Fruit fly (Drosophila melanogaster) whole organism, embryonic: ENCODE data around the gene CG5853.
A peak's percentile ranks its signal among the peaks of the same experiment; 100 is the strongest.

Experiments
- Adf1 ChIP-seq: fragments of 200-800 bp; sonication (Bioruptor generic); IDR thresholded peaks from 2 replicates; pipeline ENCODE4 v1.3.6; 2022; ENCODE audit warnings: missing biosample characterization, missing genetic modification characterization
- CG10979 ChIP-seq: fragments of 200-800 bp; sonication (Bioruptor generic); optimal IDR thresholded peaks from 2 replicates; lab custom pipeline; 2018; ENCODE audit warnings: missing biosample characterization, mild to moderate bottlenecking, missing genetic modification characterization, moderate library complexity
- CG13287 ChIP-seq: fragments of 200-800 bp; sonication (Bioruptor generic); IDR thresholded peaks from 2 replicates; pipeline ENCODE4 v1.3.6; 2022; ENCODE audit warnings: missing biosample characterization, missing genetic modification characterization; ENCODE audit not compliant: partially characterized antibody
- CG14860 ChIP-seq: fragments of 200-800 bp; sonication (Bioruptor generic); IDR thresholded peaks from 3 replicates; pipeline ENCODE4 v1.3.6; 2022; ENCODE audit warnings: missing biosample characterization, missing genetic modification characterization; ENCODE audit not compliant: partially characterized antibody
- CG17912 ChIP-seq: fragments of 200-800 bp; sonication (Bioruptor generic); optimal IDR thresholded peaks from 2 replicates; lab custom pipeline; 2018; ENCODE audit warnings: missing biosample characterization, mild to moderate bottlenecking, missing genetic modification characterization
- CG32532 ChIP-seq: fragments of 200-800 bp; sonication (Bioruptor generic); IDR thresholded peaks from 2 replicates; pipeline ENCODE4 v1.3.6; 2022; ENCODE audit warnings: missing biosample characterization, missing genetic modification characterization
- CG34224 ChIP-seq: fragments of 200-800 bp; sonication (Bioruptor generic); IDR thresholded peaks from 3 replicates; pipeline ENCODE4 v1.3.6; 2022; ENCODE audit warnings: missing biosample characterization, missing genetic modification characterization; ENCODE audit not compliant: partially characterized antibody
- CG34422 ChIP-seq: fragments of 200-800 bp; sonication (Bioruptor generic); IDR thresholded peaks from 3 replicates; pipeline ENCODE4 v1.3.6; 2022; ENCODE audit warnings: missing biosample characterization, missing genetic modification characterization
- CG42726 ChIP-seq: fragments of 200-800 bp; sonication (Bioruptor generic); IDR thresholded peaks from 2 replicates; pipeline ENCODE4 v1.3.6; 2022; ENCODE audit warnings: missing biosample characterization, missing genetic modification characterization; ENCODE audit not compliant: partially characterized antibody
- CG6689 ChIP-seq: fragments of 200-800 bp; sonication (Bioruptor generic); IDR thresholded peaks from 2 replicates; pipeline ENCODE4 v1.3.6; 2022; ENCODE audit warnings: missing biosample characterization, missing genetic modification characterization
- CG7556 ChIP-seq: fragments of 200-800 bp; sonication (Bioruptor generic); optimal IDR thresholded peaks from 2 replicates; lab custom pipeline; 2017; ENCODE audit warnings: missing biosample characterization, mild to moderate bottlenecking, missing genetic modification characterization
- CG7963 ChIP-seq: fragments of 200-800 bp; sonication (Bioruptor generic); IDR thresholded peaks from 3 replicates; pipeline ENCODE4 v1.3.6; 2022; ENCODE audit warnings: missing biosample characterization, missing genetic modification characterization; ENCODE audit not compliant: partially characterized antibody
- CG8089 ChIP-seq: fragments of 200-800 bp; sonication (Bioruptor generic); optimal IDR thresholded peaks from 3 replicates; lab custom pipeline; 2016; ENCODE audit warnings: missing biosample characterization, missing genetic modification characterization
- CG8290 ChIP-seq, 3 experiments: fragments of 200-800 bp; sonication (Bioruptor generic); optimal IDR thresholded peaks; 2 replicates each; lab custom pipeline; 2016 to 2019; ENCODE audit warnings: missing biosample characterization in 3 of 3, missing genetic modification characterization in 3 of 3, mild to moderate bottlenecking in 2 of 3, moderate library complexity in 1 of 3
- Dfd ChIP-seq, 2 experiments: fragments of >200 bp; optimal IDR thresholded peaks; 2 replicates each; lab custom pipeline; 2017; ENCODE audit warnings: missing biosample characterization in 2 of 2, missing genetic modification characterization in 2 of 2
- E2f1 ChIP-seq: fragments of 200-800 bp; sonication (Bioruptor generic); IDR thresholded peaks from 2 replicates; pipeline ENCODE4 v1.3.6; 2022; ENCODE audit warnings: missing biosample characterization, missing genetic modification characterization
- Ets97D ChIP-seq: fragments of 200-800 bp; sonication (Bioruptor generic); optimal IDR thresholded peaks from 3 replicates; lab custom pipeline; 2016; ENCODE audit warnings: missing biosample characterization, missing genetic modification characterization
- Gug ChIP-seq: fragments of 200-800 bp; sonication (Bioruptor generic); IDR thresholded peaks from 4 replicates; pipeline ENCODE4 v1.3.6; 2022; ENCODE audit warnings: missing biosample characterization, missing genetic modification characterization
- HLH4C ChIP-seq: fragments of 200-800 bp; sonication (Bioruptor generic); IDR thresholded peaks from 3 replicates; pipeline ENCODE4 v1.3.6; 2022; ENCODE audit warnings: missing biosample characterization, missing genetic modification characterization; ENCODE audit not compliant: partially characterized antibody
- Hsf ChIP-seq: fragments of 200-800 bp; sonication (Bioruptor generic); optimal IDR thresholded peaks from 3 replicates; lab custom pipeline; 2016; ENCODE audit warnings: missing biosample characterization, missing genetic modification characterization
- Lpt ChIP-seq: fragments of >200 bp; optimal IDR thresholded peaks from 2 replicates; lab custom pipeline; 2018; ENCODE audit warnings: missing biosample characterization, missing genetic modification characterization
- Mrtf ChIP-seq: fragments of 200-800 bp; sonication (Bioruptor generic); IDR thresholded peaks from 3 replicates; pipeline ENCODE4 v1.3.6; 2022; ENCODE audit warnings: missing biosample characterization, missing genetic modification characterization
- Myb ChIP-seq: fragments of 200-800 bp; sonication (Bioruptor generic); optimal IDR thresholded peaks from 2 replicates; lab custom pipeline; 2016; ENCODE audit warnings: missing biosample characterization, missing genetic modification characterization
- NK7.1 ChIP-seq: fragments of 200-800 bp; sonication (Bioruptor generic); optimal IDR thresholded peaks from 3 replicates; lab custom pipeline; 2016; ENCODE audit warnings: missing biosample characterization, missing genetic modification characterization
- Oaz ChIP-seq: fragments of 200-800 bp; sonication (Bioruptor generic); IDR thresholded peaks from 2 replicates; pipeline ENCODE4 v1.3.6; 2022; ENCODE audit warnings: missing biosample characterization, missing genetic modification characterization
- Sry-δ ChIP-seq: fragments of 200-800 bp; sonication (Bioruptor generic); optimal IDR thresholded peaks from 2 replicates; lab custom pipeline; 2016; ENCODE audit warnings: missing biosample characterization, missing genetic modification characterization
- Xrp1 ChIP-seq: fragments of 200-800 bp; sonication (Bioruptor generic); IDR thresholded peaks from 2 replicates; pipeline ENCODE4 v1.3.6; 2022; ENCODE audit warnings: missing biosample characterization, missing genetic modification characterization
- ara ChIP-seq: fragments of 200-800 bp; sonication (Bioruptor generic); IDR thresholded peaks from 2 replicates; pipeline ENCODE4 v1.3.6; 2022; ENCODE audit warnings: missing biosample characterization, missing genetic modification characterization
- ash1 ChIP-seq: fragments of 200-800 bp; sonication (Bioruptor generic); optimal IDR thresholded peaks from 2 replicates; lab custom pipeline; 2018; ENCODE audit warnings: missing biosample characterization, mild to moderate bottlenecking, missing genetic modification characterization
- bbx ChIP-seq: fragments of 200-800 bp; sonication (Bioruptor generic); IDR thresholded peaks from 2 replicates; pipeline ENCODE4 v1.3.6; 2022; ENCODE audit warnings: missing biosample characterization, missing genetic modification characterization; ENCODE audit not compliant: partially characterized antibody
- bigmax ChIP-seq: fragments of 200-800 bp; sonication (Bioruptor generic); optimal IDR thresholded peaks from 2 replicates; lab custom pipeline; 2018; ENCODE audit warnings: missing biosample characterization, mild to moderate bottlenecking, missing genetic modification characterization
- bowl ChIP-seq: fragments of 200-800 bp; sonication (Bioruptor generic); IDR thresholded peaks from 2 replicates; pipeline ENCODE4 v1.3.6; 2022; ENCODE audit warnings: missing biosample characterization, missing genetic modification characterization
- cas ChIP-seq: fragments of 200-800 bp; sonication (Bioruptor generic); IDR thresholded peaks from 2 replicates; pipeline ENCODE4 v1.3.6; 2022; ENCODE audit warnings: missing biosample characterization, missing genetic modification characterization
- cato ChIP-seq: fragments of 200-800 bp; sonication (Bioruptor generic); optimal IDR thresholded peaks from 2 replicates; lab custom pipeline; 2016; ENCODE audit warnings: missing biosample characterization, missing genetic modification characterization, borderline replicate concordance
- dan ChIP-seq: fragments of 200-800 bp; sonication (Bioruptor generic); IDR thresholded peaks from 2 replicates; pipeline ENCODE4 v1.3.6; 2022; ENCODE audit warnings: missing biosample characterization, missing genetic modification characterization
- ewg ChIP-seq: fragments of 200-800 bp; sonication (Bioruptor generic); optimal IDR thresholded peaks from 3 replicates; lab custom pipeline; 2017; ENCODE audit warnings: mild to moderate bottlenecking, missing biosample characterization, missing genetic modification reagents, missing genetic modification characterization
- fru ChIP-seq: fragments of >200 bp; optimal IDR thresholded peaks from 2 replicates; lab custom pipeline; 2017
- gt ChIP-seq: fragments of 200-800 bp; sonication (Bioruptor generic); IDR thresholded peaks from 2 replicates; pipeline ENCODE4 v1.3.6; 2022; ENCODE audit warnings: missing biosample characterization, missing genetic modification characterization
- hbn ChIP-seq: fragments of 200-800 bp; sonication (Bioruptor generic); IDR thresholded peaks from 2 replicates; pipeline ENCODE4 v1.3.6; 2022; ENCODE audit warnings: missing biosample characterization, missing genetic modification characterization; ENCODE audit not compliant: partially characterized antibody
- hth ChIP-seq: fragments of >200 bp; optimal IDR thresholded peaks from 2 replicates; lab custom pipeline; 2017; ENCODE audit warnings: inconsistent platforms
- luna ChIP-seq: fragments of 200-800 bp; sonication (Bioruptor generic); optimal IDR thresholded peaks from 2 replicates; lab custom pipeline; 2016; ENCODE audit warnings: missing biosample characterization, missing genetic modification characterization
- nau ChIP-seq: fragments of 200-800 bp; sonication (Bioruptor generic); optimal IDR thresholded peaks from 3 replicates; lab custom pipeline; 2017; ENCODE audit warnings: missing biosample characterization, mild to moderate bottlenecking, missing genetic modification characterization, missing genetic modification reagents
- org-1 ChIP-seq: fragments of 200-800 bp; sonication (Bioruptor generic); optimal IDR thresholded peaks from 2 replicates; lab custom pipeline; 2017; ENCODE audit warnings: missing biosample characterization, missing genetic modification characterization
- p53 ChIP-seq: fragments of 200-800 bp; sonication (Bioruptor generic); optimal IDR thresholded peaks from 2 replicates; lab custom pipeline; 2016; ENCODE audit warnings: missing biosample characterization, missing genetic modification characterization
- slbo ChIP-seq: fragments of 200-800 bp; sonication (Bioruptor generic); IDR thresholded peaks from 2 replicates; pipeline ENCODE4 v1.3.6; 2022; ENCODE audit warnings: missing biosample characterization, missing genetic modification characterization
- slou ChIP-seq: fragments of 200-800 bp; sonication (Bioruptor generic); optimal IDR thresholded peaks from 3 replicates; lab custom pipeline; 2016; ENCODE audit warnings: missing biosample characterization, missing genetic modification characterization
- sr ChIP-seq: fragments of 200-800 bp; sonication (Bioruptor generic); IDR thresholded peaks from 3 replicates; pipeline ENCODE4 v1.3.6; 2022; ENCODE audit warnings: missing biosample characterization, missing genetic modification characterization
- tio ChIP-seq: fragments of 200-800 bp; sonication (Bioruptor generic); optimal IDR thresholded peaks from 2 replicates; lab custom pipeline; 2017; ENCODE audit warnings: missing biosample characterization, missing genetic modification characterization, inconsistent platforms
- yki ChIP-seq: fragments of >200 bp; optimal IDR thresholded peaks from 3 replicates; lab custom pipeline; 2018
- zen2 ChIP-seq: fragments of 200-800 bp; sonication (Bioruptor generic); IDR thresholded peaks from 3 replicates; pipeline ENCODE4 v1.3.6; 2022; ENCODE audit warnings: missing biosample characterization, missing genetic modification characterization; ENCODE audit not compliant: partially characterized antibody

The CG5853 gene

dm6 chr2L:9984078-9984772 is 36.8 kb upstream of the CG5853 start, which contains the start of gene bib (continued):
- TF ChIP-seq CG6689 (GFP tag; lab: Robert Waterston, UW) (peak; percentile 80), hth (lab: Kevin White, UChicago) (no peak), luna (GFP tag; lab: Kevin White, UChicago) (no peak), ara (peak; percentile 63), Ets97D (GFP tag; lab: Kevin White, UChicago) (peak; percentile 30), NK7.1 (GFP tag; lab: Kevin White, UChicago) (no peak), CG14860 (GFP tag; lab: Robert Waterston, UW) (no peak), zen2 (GFP tag; lab: Robert Waterston, UW) (peak; percentile 30; the same call in 1 of the 3 replicates), CG17912 (GFP tag; lab: Kevin White, UChicago) (no peak), CG8290 (GFP tag; optimal IDR thresholded peaks at IDR 0.05; lab: Kevin White, UChicago) (peak; percentile 82), CG8290 (tag; optimal IDR thresholded peaks at IDR 0.05; lab: Kevin White, UChicago) (peak; percentile 22 to 89), cato (GFP tag; lab: Kevin White, UChicago) (peak; percentile 66), hbn (GFP tag; lab: Robert Waterston, UW) (no peak), Lpt (GFP tag; lab: Kevin White, UChicago) (no peak), p53 (GFP tag; lab: Kevin White, UChicago) (no peak), slou (GFP tag; lab: Kevin White, UChicago) (peak; percentile 61), org-1 (GFP tag; lab: Kevin White, UChicago) (peak; percentile 82), HLH4C (GFP tag; lab: Robert Waterston, UW) (no peak), nau (GFP tag; lab: Kevin White, UChicago) (peak; percentile 76), bigmax (GFP tag; lab: Kevin White, UChicago) (no peak), gt (0 out of 2 replicates have a peak, but pooled peaks have one; percentile 43), Adf1 (peak; percentile 37; the same call in 1 of the 2 replicates), CG42726 (peak; percentile 32; the same call in 1 of the 2 replicates), ewg (GFP tag; lab: Kevin White, UChicago) (peak; percentile 68), CG7556 (GFP tag; lab: Kevin White, UChicago) (peak; percentile 95), ash1 (GFP tag; lab: Kevin White, UChicago) (no peak), CG10979 (peak; percentile 94), sr (GFP tag; lab: Robert Waterston, UW) (peak; percentile 38; the same call in 1 of the 3 replicates), Gug (GFP tag; lab: Robert Waterston, UW) (peak; percentile 53; the same call in 2 of the 4 replicates), dan (GFP tag; lab: Robert Waterston, UW) (peak; percentile 55; the same call in 1 of the 2 replicates), CG34422 (peak; percentile 37; the same call in 1 of the 3 replicates), Hsf (peak; percentile 69), CG7963 (GFP tag; lab: Robert Waterston, UW) (no peak), slbo (GFP tag; lab: Robert Waterston, UW) (peak; percentile 68), Xrp1 (peak; percentile 89), CG32532 (peak; percentile 66; the same call in 1 of the 2 replicates), yki (no peak), CG8089 (GFP tag; lab: Kevin White, UChicago) (peak; percentile 16), Myb (GFP tag; lab: Kevin White, UChicago) (peak; percentile 15), tio (GFP tag; lab: Kevin White, UChicago) (peak; percentile 87), CG34224 (GFP tag; lab: Robert Waterston, UW) (no peak), Sry-δ (GFP tag; lab: Kevin White, UChicago) (no peak), bowl (0 out of 2 replicates have a peak, but pooled peaks have one; percentile 26), Dfd (GFP tag; optimal IDR thresholded peaks at IDR 0.05; lab: Kevin White, UChicago) (peak in 1 of 2 experiments; percentile 2), bbx (GFP tag; lab: Robert Waterston, UW) (peak; percentile 45), Mrtf (GFP tag; lab: Robert Waterston, UW) (peak; percentile 65; the same call in 2 of the 3 replicates), fru (no peak), E2f1 (peak; percentile 66), CG13287 (no peak), cas (no peak), Oaz (GFP tag; lab: Robert Waterston, UW) (no peak)
